Worm (Caenorhabditis elegans) whole organism, L3 larva: Measurements from ENCODE around the gene R08C7.8.

Experiments used
- R02D3.7 ChIP-seq: fragments of 150-350 bp; optimal IDR thresholded peaks from 2 replicates; lab custom pipeline; 2014; ENCODE audit warnings: missing biosample characterization, missing genetic modification characterization
- ZK546.5 ChIP-seq: sonication (generic microtip); optimal IDR thresholded peaks from 2 replicates; lab custom pipeline; 2017; ENCODE audit warnings: missing biosample characterization, missing genetic modification characterization
- aly-2 ChIP-seq: fragments of 150-350 bp; optimal IDR thresholded peaks from 2 replicates; lab custom pipeline; 2014; ENCODE audit warnings: missing biosample characterization, missing genetic modification characterization
- ama-1 ChIP-seq: fragments of 150-350 bp; optimal IDR thresholded peaks from 2 replicates; lab custom pipeline; 2018
- ceh-16 ChIP-seq: sonication (generic microtip); optimal IDR thresholded peaks from 2 replicates; lab custom pipeline; 2017; ENCODE audit warnings: missing biosample characterization, missing genetic modification characterization
- ceh-28 ChIP-seq: fragments of 150-350 bp; optimal IDR thresholded peaks from 2 replicates; lab custom pipeline; 2014; ENCODE audit warnings: missing biosample characterization, missing genetic modification reagents, missing genetic modification characterization
- ceh-82 ChIP-seq: fragments of 150-350 bp; optimal IDR thresholded peaks from 2 replicates; lab custom pipeline; 2014; ENCODE audit warnings: missing biosample characterization, missing genetic modification characterization
- ceh-9 ChIP-seq: sonication (generic microtip); optimal IDR thresholded peaks from 2 replicates; lab custom pipeline; 2018; ENCODE audit warnings: missing biosample characterization, missing genetic modification characterization
- daf-12 ChIP-seq: fragments of 150-350 bp; optimal IDR thresholded peaks from 2 replicates; lab custom pipeline; 2014; ENCODE audit warnings: missing biosample characterization, missing genetic modification reagents, missing genetic modification characterization
- egl-27 ChIP-seq: sonication (generic microtip); optimal IDR thresholded peaks from 4 replicates; lab custom pipeline; 2017; ENCODE audit warnings: missing biosample characterization, missing genetic modification reagents, missing genetic modification characterization
- egl-5 ChIP-seq: fragments of 150-350 bp; optimal IDR thresholded peaks from 2 replicates; lab custom pipeline; 2017; ENCODE audit warnings: missing biosample characterization, missing genetic modification reagents, missing genetic modification characterization, inconsistent platforms
- elt-1 ChIP-seq: fragments of 150-350 bp; optimal IDR thresholded peaks from 2 replicates; lab custom pipeline; 2014; ENCODE audit warnings: missing biosample characterization, missing genetic modification characterization
- elt-2 ChIP-seq: sonication (generic microtip); optimal IDR thresholded peaks from 2 replicates; lab custom pipeline; 2016; ENCODE audit warnings: missing genetic modification reagents, mild to moderate bottlenecking, missing genetic modification characterization, missing compliant biosample characterization
- eor-1 ChIP-seq, 2 experiments: fragments of 150-350 bp; optimal IDR thresholded peaks; 2 replicates each; lab custom pipeline; 2014 to 2018; ENCODE audit warnings: missing biosample characterization in 2 of 2, missing genetic modification characterization in 2 of 2
- fkh-10 ChIP-seq: sonication (generic microtip); optimal IDR thresholded peaks from 2 replicates; lab custom pipeline; 2017; ENCODE audit warnings: missing biosample characterization, missing genetic modification reagents, missing genetic modification characterization
- fkh-2 ChIP-seq: fragments of 150-350 bp; optimal IDR thresholded peaks from 2 replicates; lab custom pipeline; 2014; ENCODE audit warnings: missing biosample characterization, missing genetic modification reagents, missing genetic modification characterization
- fos-1 ChIP-seq: fragments of 150-350 bp; optimal IDR thresholded peaks from 2 replicates; lab custom pipeline; 2014; ENCODE audit warnings: missing biosample characterization, missing genetic modification characterization
- hmg-11 ChIP-seq: sonication (generic microtip); optimal IDR thresholded peaks from 2 replicates; lab custom pipeline; 2016; ENCODE audit warnings: missing genetic modification characterization, missing compliant biosample characterization
- jun-1 ChIP-seq: fragments of 150-350 bp; optimal IDR thresholded peaks from 2 replicates; lab custom pipeline; 2014; ENCODE audit warnings: missing biosample characterization, missing genetic modification reagents, missing genetic modification characterization
- lin-15B ChIP-seq: fragments of 150-350 bp; optimal IDR thresholded peaks from 2 replicates; lab custom pipeline; 2014; ENCODE audit warnings: missing biosample characterization, missing genetic modification characterization
- lin-39 ChIP-seq: fragments of 150-350 bp; optimal IDR thresholded peaks from 2 replicates; lab custom pipeline; 2018; ENCODE audit warnings: missing biosample characterization, missing genetic modification reagents, missing genetic modification characterization
- lsy-12 ChIP-seq: sonication (generic microtip); optimal IDR thresholded peaks from 2 replicates; lab custom pipeline; 2016; ENCODE audit warnings: mild to moderate bottlenecking, missing genetic modification characterization, missing compliant biosample characterization
- mdl-1 ChIP-seq: fragments of 150-350 bp; optimal IDR thresholded peaks from 2 replicates; lab custom pipeline; 2014; ENCODE audit warnings: missing biosample characterization, missing genetic modification characterization
- mml-1 ChIP-seq: fragments of 150-350 bp; sonication (generic microtip); optimal IDR thresholded peaks from 3 replicates; lab custom pipeline; 2014; ENCODE audit warnings: missing biosample characterization, missing genetic modification characterization
- nfya-1 ChIP-seq: sonication (generic microtip); optimal IDR thresholded peaks from 2 replicates; lab custom pipeline; 2017; ENCODE audit warnings: missing genetic modification characterization, mild to moderate bottlenecking, missing compliant biosample characterization, antibody characterized with exemption, moderate library complexity; ENCODE audit not compliant: insufficient read depth
- nhr-11 ChIP-seq: fragments of 150-350 bp; optimal IDR thresholded peaks from 2 replicates; lab custom pipeline; 2014; ENCODE audit warnings: missing biosample characterization, missing genetic modification characterization
- nhr-23 ChIP-seq: fragments of 150-350 bp; optimal IDR thresholded peaks from 2 replicates; lab custom pipeline; 2014; ENCODE audit warnings: missing biosample characterization, missing genetic modification reagents, missing genetic modification characterization
- nhr-25 ChIP-seq: sonication (generic microtip); optimal IDR thresholded peaks from 2 replicates; lab custom pipeline; 2017; ENCODE audit warnings: missing biosample characterization, missing genetic modification characterization
- nhr-28 ChIP-seq: fragments of 150-350 bp; optimal IDR thresholded peaks from 2 replicates; lab custom pipeline; 2014; ENCODE audit warnings: missing biosample characterization, missing genetic modification characterization
- nhr-43 ChIP-seq: sonication (generic microtip); optimal IDR thresholded peaks from 2 replicates; lab custom pipeline; 2016; ENCODE audit warnings: mild to moderate bottlenecking, missing genetic modification characterization, missing compliant biosample characterization; ENCODE audit not compliant: poor library complexity, severe bottlenecking
- nhr-76 ChIP-seq: fragments of 150-350 bp; sonication (generic microtip); optimal IDR thresholded peaks from 5 replicates; lab custom pipeline; 2014; ENCODE audit warnings: missing biosample characterization, missing genetic modification characterization
- nhr-77 ChIP-seq: fragments of 150-350 bp; optimal IDR thresholded peaks from 2 replicates; lab custom pipeline; 2014; ENCODE audit warnings: missing biosample characterization, missing genetic modification characterization
- pha-4 ChIP-seq: fragments of 150-350 bp; optimal IDR thresholded peaks from 2 replicates; lab custom pipeline; 2014; ENCODE audit warnings: missing biosample characterization, missing genetic modification reagents, missing genetic modification characterization
- pqm-1 ChIP-seq: fragments of 150-350 bp; optimal IDR thresholded peaks from 2 replicates; lab custom pipeline; 2017; ENCODE audit warnings: missing biosample characterization, missing genetic modification characterization, inconsistent platforms
- tbx-2 ChIP-seq: sonication (generic microtip); optimal IDR thresholded peaks from 2 replicates; lab custom pipeline; 2016; ENCODE audit warnings: mild to moderate bottlenecking, missing genetic modification characterization, missing compliant biosample characterization
- unc-62 ChIP-seq: fragments of 150-350 bp; sonication (generic microtip); optimal IDR thresholded peaks from 4 replicates; lab custom pipeline; 2014; ENCODE audit warnings: missing biosample characterization, missing genetic modification reagents, missing genetic modification characterization
- zag-1 ChIP-seq: fragments of 150-350 bp; optimal IDR thresholded peaks from 2 replicates; lab custom pipeline; 2014; ENCODE audit warnings: missing biosample characterization, missing genetic modification characterization
- ztf-11 ChIP-seq: fragments of 150-350 bp; optimal IDR thresholded peaks from 2 replicates; lab custom pipeline; 2014; ENCODE audit warnings: missing biosample characterization, missing genetic modification characterization
- ztf-4 ChIP-seq: fragments of 150-350 bp; optimal IDR thresholded peaks from 2 replicates; lab custom pipeline; 2014; ENCODE audit warnings: missing biosample characterization, missing genetic modification characterization

Gene R08C7.8

ce11 chrIV:4400350-4401326 is 33.7 kb downstream of the R08C7.8 start, which contains the start of gene Y24D9A.6:
Y24D9A.6 (minus strand) TSS chrIV:4400400.
- TF ChIP-seq mml-1: peak; percentile 4
- peak; percentile 80 for TF ChIP-seq nhr-43
- no peak for TF ChIP-seq zag-1 (tag; lab: Kevin White, UChicago)
- peak; percentile 36 for TF ChIP-seq elt-2
- TF ChIP-seq nhr-23 (tag; lab: Kevin White, UChicago): peak; percentile 98
- TF ChIP-seq fkh-2 (tag; lab: Kevin White, UChicago): no peak
- TF ChIP-seq mdl-1 (tag; lab: Kevin White, UChicago): peak; percentile 83
- TF ChIP-seq ceh-28 (tag; lab: Kevin White, UChicago): peak; percentile 91
- no peak for TF ChIP-seq egl-5
- TF ChIP-seq ceh-16 (tag; lab: Kevin White, UChicago): peak; percentile 45
- no peak for TF ChIP-seq eor-1 (tag; optimal IDR thresholded peaks at IDR 0.05; lab: Kevin White, UChicago)
- TF ChIP-seq nhr-25 (tag; lab: Kevin White, UChicago): peak; percentile 97
- TF ChIP-seq hmg-11 (tag; lab: Kevin White, UChicago): no peak
- TF ChIP-seq jun-1 (tag; lab: Kevin White, UChicago): peak; percentile 49
- no peak for TF ChIP-seq ztf-11 (tag; lab: Kevin White, UChicago)
- no peak for TF ChIP-seq pqm-1 (tag; lab: Kevin White, UChicago)
- TF ChIP-seq aly-2 (tag; lab: Kevin White, UChicago): no peak
- TF ChIP-seq ceh-82 (tag; lab: Kevin White, UChicago): no peak
- TF ChIP-seq lsy-12 (tag; lab: Kevin White, UChicago): peak; percentile 66
- peak; percentile 34 for TF ChIP-seq R02D3.7 (tag; lab: Kevin White, UChicago)
- peak; percentile 46 for TF ChIP-seq pha-4 (tag; lab: Kevin White, UChicago)
- TF ChIP-seq daf-12: no peak
- peak; percentile 67 for TF ChIP-seq unc-62 (GFP tag; lab: Kevin White, UChicago)
- TF ChIP-seq nfya-1 (tag; lab: Kevin White, UChicago): peak; percentile 63
- TF ChIP-seq lin-39 (tag; lab: Kevin White, UChicago): peak; percentile 7
- peak; percentile 28 for TF ChIP-seq lin-15B (tag; lab: Kevin White, UChicago)
- peak; percentile 79 for TF ChIP-seq elt-1 (tag; lab: Kevin White, UChicago)
- no peak for TF ChIP-seq ZK546.5

- peak; percentile 63 for TF ChIP-seq pha-4 (tag; lab: Kevin White, UChicago)
- TF ChIP-seq nhr-25 (tag; lab: Kevin White, UChicago): peak; percentile 77
- TF ChIP-seq daf-12: no peak
- TF ChIP-seq nhr-23 (tag; lab: Kevin White, UChicago): peak; percentile 12
- TF ChIP-seq lin-39 (tag; lab: Kevin White, UChicago): no peak
- peak; percentile 4 for TF ChIP-seq ama-1 (lab: Kevin White, UChicago)
- TF ChIP-seq nhr-76: no peak
- TF ChIP-seq, all 47 proteins: peak for 4
Observed at ce11 chrIV:4399418-4400136, 34.8 kb downstream of the R08C7.8 start.

ce11 chrIV:4398890-4399289 is 35.5 kb downstream of the R08C7.8 start:
- TF ChIP-seq nfya-1 (tag; lab: Kevin White, UChicago) (peak; percentile 60), ztf-11 (tag; lab: Kevin White, UChicago) (no peak)

ce11 chrIV:4398420-4398819 is 35.9 kb downstream of the R08C7.8 start:
- TF ChIP-seq nhr-76 (no peak), nhr-43 (peak; percentile 48), jun-1 (tag; lab: Kevin White, UChicago) (no peak), egl-27 (tag; lab: Kevin White, UChicago) (no peak), ztf-11 (tag; lab: Kevin White, UChicago) (no peak), fkh-10 (GFP tag; lab: Kevin White, UChicago) (no peak), nhr-77 (no peak), aly-2 (tag; lab: Kevin White, UChicago) (no peak), nhr-11 (tag; lab: Kevin White, UChicago) (no peak), ama-1 (lab: Kevin White, UChicago) (peak; percentile 49), mml-1 (no peak), daf-12 (no peak), lin-39 (tag; lab: Kevin White, UChicago) (no peak), nhr-23 (tag; lab: Kevin White, UChicago) (no peak), unc-62 (GFP tag; lab: Kevin White, UChicago) (no peak), tbx-2 (tag; lab: Kevin White, UChicago) (peak; percentile 6), ceh-82 (tag; lab: Kevin White, UChicago) (no peak), egl-5 (no peak), elt-2 (no peak), fos-1 (no peak), lsy-12 (tag; lab: Kevin White, UChicago) (peak; percentile 1), nhr-28 (tag; lab: Kevin White, UChicago) (no peak), lin-15B (tag; lab: Kevin White, UChicago) (no peak), ceh-16 (tag; lab: Kevin White, UChicago) (no peak), ceh-28 (tag; lab: Kevin White, UChicago) (no peak), pqm-1 (tag; lab: Kevin White, UChicago) (no peak), ceh-9 (tag; lab: Kevin White, UChicago) (no peak), zag-1 (tag; lab: Kevin White, UChicago) (no peak), nhr-25 (tag; lab: Kevin White, UChicago) (peak; percentile 73), ztf-4 (tag; lab: Kevin White, UChicago) (no peak), eor-1 (tag; optimal IDR thresholded peaks at IDR 0.05; lab: Kevin White, UChicago) (no peak), fkh-2 (tag; lab: Kevin White, UChicago) (no peak)
